Worm (Caenorhabditis elegans) whole organism, mixed stage, embryonic: ENCODE data around the gene B0273.1.

ENCODE experiments used
- M03D4.4 ChIP-seq: sonication (generic microtip); optimal IDR thresholded peaks from 2 replicates; lab custom pipeline; 2017; ENCODE audit warnings: mild to moderate bottlenecking, missing genetic modification characterization, missing compliant biosample characterization
- blmp-1 ChIP-seq: fragments of 150-350 bp; optimal IDR thresholded peaks from 2 replicates; lab custom pipeline; 2014; ENCODE audit warnings: missing biosample characterization, missing genetic modification characterization
- flh-1 ChIP-seq: fragments of 200-800 bp; sonication (Bioruptor generic); optimal IDR thresholded peaks from 2 replicates; lab custom pipeline; 2018; ENCODE audit warnings: mild to moderate bottlenecking, missing genetic modification characterization, moderate library complexity, missing compliant biosample characterization
- nhr-12 ChIP-seq: fragments of 150-350 bp; optimal IDR thresholded peaks from 2 replicates; lab custom pipeline; 2014; ENCODE audit warnings: missing biosample characterization, missing genetic modification characterization
- nhr-76 ChIP-seq: sonication (generic microtip); optimal IDR thresholded peaks from 2 replicates; lab custom pipeline; 2017; ENCODE audit warnings: missing biosample characterization, missing genetic modification characterization
- pha-4 ChIP-seq: fragments of 150-350 bp; optimal IDR thresholded peaks from 2 replicates; lab custom pipeline; 2018; ENCODE audit warnings: missing biosample characterization, missing genetic modification reagents, missing genetic modification characterization
- snpc-4 ChIP-seq: fragments of 150-350 bp; optimal IDR thresholded peaks from 2 replicates; lab custom pipeline; 2014; ENCODE audit warnings: missing biosample characterization, missing genetic modification characterization
- unc-62 ChIP-seq: fragments of 150-350 bp; optimal IDR thresholded peaks from 2 replicates; lab custom pipeline; 2014; ENCODE audit warnings: missing biosample characterization, missing genetic modification reagents, missing genetic modification characterization

DNA sequence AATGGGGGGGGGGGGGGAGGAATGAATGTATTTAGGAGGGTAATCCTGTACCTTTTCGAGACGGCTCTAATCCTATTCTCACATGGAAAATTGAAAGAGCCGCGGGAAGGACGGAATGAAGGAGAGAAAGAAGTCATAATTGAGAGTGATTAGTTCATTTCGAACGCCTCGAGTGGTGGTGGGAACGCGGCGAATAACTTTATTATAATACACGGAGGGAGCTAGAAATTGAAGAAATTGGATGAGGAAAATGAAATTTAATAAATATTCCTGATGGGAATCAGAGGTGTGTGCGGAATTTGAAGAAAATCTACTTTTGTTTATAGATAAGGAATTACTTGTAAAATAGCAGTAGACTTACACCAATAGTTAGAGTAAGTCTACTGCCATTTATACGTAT, 39.8 kb downstream of the B0273.1 start:
- no peak for TF ChIP-seq blmp-1
- no peak for TF ChIP-seq unc-62
- TF ChIP-seq snpc-4 = no peak
- no peak for TF ChIP-seq flh-1 (GFP tag; lab: Kevin White, UChicago)
- TF ChIP-seq M03D4.4 = no peak
- no peak for TF ChIP-seq nhr-76 (tag; lab: Kevin White, UChicago)
- no peak for TF ChIP-seq nhr-12 (tag; lab: Kevin White, UChicago)
- no peak for TF ChIP-seq pha-4 (tag; lab: Kevin White, UChicago)
